Fruit fly (Drosophila melanogaster) whole organism, embryonic: ENCODE data around the gene mRpS7.

ENCODE experiments used
- Asciz ChIP-seq: fragments of 200-800 bp; sonication (Bioruptor generic); optimal IDR thresholded peaks from 2 replicates; lab custom pipeline; 2017; ENCODE audit warnings: missing biosample characterization, mild to moderate bottlenecking, missing genetic modification characterization, missing genetic modification reagents
- Atf-2 ChIP-seq: fragments of 200-800 bp; sonication (Bioruptor generic); optimal IDR thresholded peaks from 2 replicates; lab custom pipeline; 2016; ENCODE audit warnings: missing biosample characterization, missing genetic modification characterization
- B-H1 ChIP-seq: fragments of 200-800 bp; sonication (Bioruptor generic); IDR thresholded peaks from 3 replicates; pipeline ENCODE4 v1.3.6; 2022; ENCODE audit warnings: missing biosample characterization, missing genetic modification characterization
- CG10274 ChIP-seq: fragments of 200-800 bp; sonication (Bioruptor generic); optimal IDR thresholded peaks from 3 replicates; lab custom pipeline; 2017; ENCODE audit warnings: missing biosample characterization, mild to moderate bottlenecking, missing genetic modification characterization
- CG12236 ChIP-seq: fragments of 200-800 bp; sonication (Bioruptor generic); optimal IDR thresholded peaks from 2 replicates; lab custom pipeline; 2016; ENCODE audit warnings: missing biosample characterization, missing genetic modification characterization
- CG1233 ChIP-seq: fragments of 200-800 bp; sonication (Bioruptor generic); optimal IDR thresholded peaks from 4 replicates; lab custom pipeline; 2018; ENCODE audit warnings: missing biosample characterization, mild to moderate bottlenecking, missing genetic modification characterization
- CG14014 ChIP-seq: fragments of 200-800 bp; sonication (Bioruptor generic); IDR thresholded peaks from 2 replicates; pipeline ENCODE4 v1.3.6; 2022; ENCODE audit warnings: missing biosample characterization, missing genetic modification characterization
- CG15073 ChIP-seq: fragments of 200-800 bp; sonication (Bioruptor generic); optimal IDR thresholded peaks from 2 replicates; lab custom pipeline; 2016; ENCODE audit warnings: missing biosample characterization, missing genetic modification characterization
- CG17186 ChIP-seq: fragments of 200-800 bp; sonication (Bioruptor generic); optimal IDR thresholded peaks from 3 replicates; lab custom pipeline; 2017; ENCODE audit warnings: missing biosample characterization, missing genetic modification reagents, missing genetic modification characterization
- CG1792 ChIP-seq: fragments of 200-800 bp; sonication (Bioruptor generic); optimal IDR thresholded peaks from 2 replicates; lab custom pipeline; 2016; ENCODE audit warnings: missing biosample characterization, missing genetic modification characterization
- CG18476 ChIP-seq: fragments of 200-800 bp; sonication (Bioruptor generic); optimal IDR thresholded peaks from 2 replicates; lab custom pipeline; 2016; ENCODE audit warnings: missing biosample characterization, mild to moderate bottlenecking, missing genetic modification characterization
- CG2199 ChIP-seq: fragments of 200-800 bp; sonication (Bioruptor generic); IDR thresholded peaks from 3 replicates; pipeline ENCODE4 v1.3.6; 2022; ENCODE audit warnings: missing biosample characterization, missing genetic modification characterization
- CG2712 ChIP-seq: fragments of 200-800 bp; optimal IDR thresholded peaks from 3 replicates; lab custom pipeline; 2019; ENCODE audit warnings: missing biosample characterization, mild to moderate bottlenecking, missing genetic modification characterization, moderate library complexity
- CG34376 ChIP-seq: fragments of 200-800 bp; sonication (Bioruptor generic); optimal IDR thresholded peaks from 2 replicates; lab custom pipeline; 2018; ENCODE audit warnings: missing biosample characterization, mild to moderate bottlenecking, missing genetic modification characterization
- CG34422 ChIP-seq: fragments of 200-800 bp; sonication (Bioruptor generic); IDR thresholded peaks from 3 replicates; pipeline ENCODE4 v1.3.6; 2022; ENCODE audit warnings: missing biosample characterization, missing genetic modification characterization
- CG42726 ChIP-seq: fragments of 200-800 bp; sonication (Bioruptor generic); IDR thresholded peaks from 2 replicates; pipeline ENCODE4 v1.3.6; 2022; ENCODE audit warnings: missing biosample characterization, missing genetic modification characterization; ENCODE audit not compliant: partially characterized antibody
- CG4282 ChIP-seq: fragments of 200-800 bp; sonication (Bioruptor generic); optimal IDR thresholded peaks from 2 replicates; lab custom pipeline; 2016; ENCODE audit warnings: missing biosample characterization, missing genetic modification characterization
- CG4854 ChIP-seq: fragments of 200-800 bp; sonication (Bioruptor generic); optimal IDR thresholded peaks from 2 replicates; lab custom pipeline; 2016; ENCODE audit warnings: missing biosample characterization, missing genetic modification characterization, inconsistent platforms
- CG5953 ChIP-seq: fragments of 200-800 bp; sonication (Bioruptor generic); IDR thresholded peaks from 2 replicates; pipeline ENCODE4 v1.3.6; 2022; ENCODE audit warnings: missing biosample characterization, missing genetic modification characterization
- CG7372 ChIP-seq: fragments of 200-800 bp; sonication (Bioruptor generic); IDR thresholded peaks from 2 replicates; pipeline ENCODE4 v1.3.6; 2022; ENCODE audit warnings: missing biosample characterization, missing genetic modification characterization
- CG7839 ChIP-seq: fragments of 200-800 bp; sonication (Bioruptor generic); optimal IDR thresholded peaks from 3 replicates; lab custom pipeline; 2018; ENCODE audit warnings: missing biosample characterization, mild to moderate bottlenecking, missing genetic modification characterization, moderate library complexity
- CTCF ChIP-seq: fragments of 200-800 bp; sonication (Bioruptor generic); optimal IDR thresholded peaks from 2 replicates; lab custom pipeline; 2017; ENCODE audit warnings: missing biosample characterization, mild to moderate bottlenecking, missing genetic modification characterization, moderate library complexity
- Dad ChIP-seq: fragments of 200-800 bp; sonication (Bioruptor generic); optimal IDR thresholded peaks from 3 replicates; lab custom pipeline; 2016; ENCODE audit warnings: missing biosample characterization, missing genetic modification characterization
- Dbx ChIP-seq: fragments of 200-800 bp; sonication (Bioruptor generic); IDR thresholded peaks from 3 replicates; pipeline ENCODE4 v1.3.6; 2022; ENCODE audit warnings: missing biosample characterization, missing genetic modification characterization
- Elba2 ChIP-seq: fragments of 200-800 bp; sonication (Bioruptor generic); optimal IDR thresholded peaks from 3 replicates; lab custom pipeline; 2016; ENCODE audit warnings: missing biosample characterization, missing genetic modification characterization
- HLH4C ChIP-seq: fragments of 200-800 bp; sonication (Bioruptor generic); IDR thresholded peaks from 3 replicates; pipeline ENCODE4 v1.3.6; 2022; ENCODE audit warnings: missing biosample characterization, missing genetic modification characterization; ENCODE audit not compliant: partially characterized antibody
- Rfx ChIP-seq: fragments of 200-800 bp; sonication (Bioruptor generic); IDR thresholded peaks from 2 replicates; pipeline ENCODE4 v1.3.6; 2022; ENCODE audit warnings: missing biosample characterization, missing genetic modification characterization
- Ssrp ChIP-seq: fragments of 200-800 bp; sonication (Bioruptor generic); optimal IDR thresholded peaks from 2 replicates; lab custom pipeline; 2018; ENCODE audit warnings: missing biosample characterization, mild to moderate bottlenecking, missing genetic modification characterization, moderate library complexity
- Taf1 ChIP-seq: fragments of 200-800 bp; sonication (Bioruptor generic); IDR thresholded peaks from 2 replicates; pipeline ENCODE4 v1.3.6; 2022; ENCODE audit warnings: missing biosample characterization, missing genetic modification characterization
- Xbp1 ChIP-seq: fragments of 200-800 bp; sonication (Bioruptor generic); optimal IDR thresholded peaks from 3 replicates; lab custom pipeline; 2016; ENCODE audit warnings: missing biosample characterization, mild to moderate bottlenecking, missing genetic modification characterization
- YL-1 ChIP-seq: fragments of 200-800 bp; sonication (Bioruptor generic); optimal IDR thresholded peaks from 3 replicates; lab custom pipeline; 2017; ENCODE audit warnings: missing biosample characterization, mild to moderate bottlenecking, missing genetic modification characterization
- br ChIP-seq: fragments of >200 bp; optimal IDR thresholded peaks from 2 replicates; lab custom pipeline; 2017
- ci ChIP-seq: fragments of 200-800 bp; sonication (Bioruptor generic); IDR thresholded peaks from 3 replicates; pipeline ENCODE4 v1.3.6; 2022; ENCODE audit warnings: missing biosample characterization, missing genetic modification characterization
- gfzf ChIP-seq: fragments of 200-800 bp; sonication (Bioruptor generic); optimal IDR thresholded peaks from 2 replicates; lab custom pipeline; 2016; ENCODE audit warnings: missing biosample characterization, mild to moderate bottlenecking, missing genetic modification characterization, moderate library complexity
- grn ChIP-seq: fragments of 200-800 bp; sonication (Bioruptor generic); optimal IDR thresholded peaks from 3 replicates; lab custom pipeline; 2017; ENCODE audit warnings: missing biosample characterization, missing genetic modification characterization
- gro ChIP-seq: fragments of 200-800 bp; sonication (Bioruptor generic); optimal IDR thresholded peaks from 2 replicates; lab custom pipeline; 2016; ENCODE audit warnings: missing biosample characterization, missing genetic modification characterization
- gt ChIP-seq: fragments of 200-800 bp; sonication (Bioruptor generic); IDR thresholded peaks from 2 replicates; pipeline ENCODE4 v1.3.6; 2022; ENCODE audit warnings: missing biosample characterization, missing genetic modification characterization
- ind ChIP-seq: fragments of 200-800 bp; sonication (Bioruptor generic); optimal IDR thresholded peaks from 3 replicates; lab custom pipeline; 2016; ENCODE audit warnings: missing biosample characterization, missing genetic modification characterization
- jigr1 ChIP-seq: fragments of 200-800 bp; sonication (Bioruptor generic); IDR thresholded peaks from 3 replicates; pipeline ENCODE4 v1.3.6; 2022; ENCODE audit warnings: missing biosample characterization, missing genetic modification characterization
- lilli ChIP-seq: fragments of 200-800 bp; sonication (Bioruptor generic); optimal IDR thresholded peaks from 3 replicates; lab custom pipeline; 2016; ENCODE audit warnings: missing biosample characterization, missing genetic modification characterization
- lov ChIP-seq, 2 experiments: fragments of 200-800 bp in 1 of 2; fragments of >200 bp in 1 of 2; sonication (Bioruptor generic) in 1 of 2; IDR thresholded peaks in 1 of 2; optimal IDR thresholded peaks in 1 of 2; 2 replicates in 1 of 2; 3 replicates in 1 of 2; pipeline versions ENCODE4 v1.3.6 to Lab custom; 2017 to 2022; ENCODE audit warnings: missing biosample characterization in 1 of 2, missing genetic modification characterization in 1 of 2
- maf-S ChIP-seq: fragments of 200-800 bp; sonication (Bioruptor generic); optimal IDR thresholded peaks from 2 replicates; lab custom pipeline; 2016; ENCODE audit warnings: missing biosample characterization, missing genetic modification characterization
- mld ChIP-seq: fragments of 200-800 bp; sonication (Bioruptor generic); IDR thresholded peaks from 3 replicates; pipeline ENCODE4 v1.3.6; 2022; ENCODE audit warnings: missing biosample characterization, missing genetic modification characterization; ENCODE audit not compliant: partially characterized antibody
- nom ChIP-seq: fragments of 200-800 bp; sonication (Bioruptor generic); optimal IDR thresholded peaks from 2 replicates; lab custom pipeline; 2017; ENCODE audit warnings: missing biosample characterization, missing genetic modification characterization, mild to moderate bottlenecking, moderate library complexity, missing genetic modification reagents
- org-1 ChIP-seq: fragments of 200-800 bp; sonication (Bioruptor generic); optimal IDR thresholded peaks from 2 replicates; lab custom pipeline; 2017; ENCODE audit warnings: missing biosample characterization, missing genetic modification characterization
- pnt ChIP-seq: fragments of 200-800 bp; sonication (Bioruptor generic); optimal IDR thresholded peaks from 3 replicates; lab custom pipeline; 2016; ENCODE audit warnings: missing biosample characterization, missing genetic modification characterization
- sens-2 ChIP-seq: fragments of 200-800 bp; sonication (Bioruptor generic); IDR thresholded peaks from 2 replicates; pipeline ENCODE4 v1.3.6; 2022; ENCODE audit warnings: missing biosample characterization, missing genetic modification characterization
- shn ChIP-seq: fragments of 200-800 bp; sonication (Bioruptor generic); optimal IDR thresholded peaks from 3 replicates; lab custom pipeline; 2016; ENCODE audit warnings: missing biosample characterization, missing genetic modification characterization
- stc ChIP-seq: fragments of 200-800 bp; sonication (Bioruptor generic); IDR thresholded peaks from 2 replicates; pipeline ENCODE4 v1.3.6; 2022; ENCODE audit warnings: missing biosample characterization, missing genetic modification characterization
- tin ChIP-seq: fragments of 200-800 bp; sonication (Bioruptor generic); optimal IDR thresholded peaks from 3 replicates; lab custom pipeline; 2016; ENCODE audit warnings: missing biosample characterization, missing genetic modification characterization
- ttk ChIP-seq: fragments of 200-800 bp; sonication (Bioruptor generic); IDR thresholded peaks from 2 replicates; pipeline ENCODE4 v2.1.2; 2022; ENCODE audit warnings: missing biosample characterization, missing genetic modification characterization
- yki ChIP-seq: fragments of >200 bp; optimal IDR thresholded peaks from 3 replicates; lab custom pipeline; 2018
- zen2 ChIP-seq: fragments of 200-800 bp; sonication (Bioruptor generic); IDR thresholded peaks from 3 replicates; pipeline ENCODE4 v1.3.6; 2022; ENCODE audit warnings: missing biosample characterization, missing genetic modification characterization; ENCODE audit not compliant: partially characterized antibody

Gene mRpS7

DNA sequence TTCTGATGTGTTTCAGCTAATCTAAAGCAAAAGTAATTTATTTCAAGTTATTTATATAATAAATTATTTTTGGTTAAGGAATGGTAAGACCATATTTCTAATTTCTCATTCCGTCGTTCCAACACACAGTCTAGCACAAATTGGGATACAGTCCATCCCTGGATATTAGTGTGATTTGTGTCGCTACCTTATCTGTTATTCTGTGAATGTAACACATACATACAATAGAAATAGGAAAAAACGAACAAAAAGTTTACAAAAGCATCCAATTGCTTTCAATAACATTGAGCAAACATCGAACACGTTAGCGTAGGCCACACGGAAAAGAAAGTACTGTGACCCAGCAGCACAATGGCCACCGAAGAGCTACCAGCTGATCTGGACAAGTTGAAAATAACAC is 19.9 kb upstream of the mRpS7 start, which contains the start of gene CG5056 (continued):
- TF ChIP-seq CG18476 (no peak), br (lab: Kevin White, UChicago) (no peak), tin (GFP tag; lab: Kevin White, UChicago) (no peak), CG14014 (GFP tag; lab: Robert Waterston, UW) (no peak), CG5953 (GFP tag; lab: Robert Waterston, UW) (no peak), CG1233 (no peak), Rfx (GFP tag; lab: Robert Waterston, UW) (no peak), jigr1 (GFP tag; lab: Robert Waterston, UW) (no peak; the same call in 2 of the 3 replicates), shn (GFP tag; lab: Kevin White, UChicago) (no peak), CG10274 (no peak), nom (GFP tag; lab: Kevin White, UChicago) (peak; percentile 44), CG34422 (GFP tag; lab: Robert Waterston, UW) (no peak), zen2 (GFP tag; lab: Robert Waterston, UW) (no peak), Taf1 (GFP tag; lab: Robert Waterston, UW) (no peak), B-H1 (no peak), Dbx (GFP tag; lab: Robert Waterston, UW) (no peak), CG2712 (tag; lab: Kevin White, UChicago) (peak; percentile 63), sens-2 (GFP tag; lab: Robert Waterston, UW) (no peak), gro (GFP tag; lab: Kevin White, UChicago) (peak; percentile 1), stc (GFP tag; lab: Robert Waterston, UW) (no peak), CG1792 (GFP tag; lab: Kevin White, UChicago) (no peak), CG2199 (GFP tag; lab: Robert Waterston, UW) (no peak), CG15073 (GFP tag; lab: Kevin White, UChicago) (no peak), mld (GFP tag; lab: Robert Waterston, UW) (no peak), CG42726 (GFP tag; lab: Robert Waterston, UW) (no peak), ind (GFP tag; lab: Kevin White, UChicago) (no peak), CG7372 (GFP tag; lab: Robert Waterston, UW) (no peak), ci (GFP tag; lab: Robert Waterston, UW) (peak; percentile 23; the same call in 1 of the 3 replicates), maf-S (GFP tag; lab: Kevin White, UChicago) (no peak), gt (GFP tag; lab: Robert Waterston, UW) (no peak), CG17186 (GFP tag; lab: Kevin White, UChicago) (peak; percentile 48), pnt (GFP tag; lab: Kevin White, UChicago) (no peak), CG12236 (no peak), yki (lab: Kevin White, UChicago) (no peak), lov (optimal IDR thresholded peaks at IDR 0.05; lab: Kevin White, UChicago) (no peak), lov (GFP tag; IDR thresholded peaks at IDR 0.05; lab: Robert Waterston, UW) (no peak), lilli (GFP tag; lab: Kevin White, UChicago) (no peak), gfzf (GFP tag; lab: Kevin White, UChicago) (peak; percentile 61), Asciz (GFP tag; lab: Kevin White, UChicago) (no peak), grn (GFP tag; lab: Kevin White, UChicago) (no peak), HLH4C (no peak), CTCF (GFP tag; lab: Kevin White, UChicago) (no peak), CG34376 (no peak), Atf-2 (no peak), YL-1 (peak; percentile 78), CG7839 (tag; lab: Kevin White, UChicago) (no peak), CG4854 (GFP tag; lab: Kevin White, UChicago) (no peak), Elba2 (GFP tag; lab: Kevin White, UChicago) (no peak), ttk (GFP tag; lab: Robert Waterston, UW) (no peak), Ssrp (no peak), CG4282 (no peak), Xbp1 (GFP tag; lab: Kevin White, UChicago) (peak; percentile 28), org-1 (GFP tag; lab: Kevin White, UChicago) (no peak), Dad (no peak)
